Fruit fly (Drosophila melanogaster) whole organism, prepupa: ENCODE data around the gene CG13012.

ENCODE experiments used
- Blimp-1 ChIP-seq: fragments of 200-800 bp; sonication (Bioruptor generic); optimal IDR thresholded peaks from 3 replicates; lab custom pipeline; 2017; ENCODE audit warnings: missing biosample characterization, missing genetic modification characterization, mild to moderate bottlenecking, moderate library complexity, missing genetic modification reagents
- CG10631 ChIP-seq: fragments of 200-800 bp; sonication (Bioruptor generic); optimal IDR thresholded peaks from 2 replicates; lab custom pipeline; 2016; ENCODE audit warnings: missing biosample characterization, missing genetic modification characterization
- CG11294 ChIP-seq: fragments of 200-800 bp; sonication (Bioruptor generic); IDR thresholded peaks from 2 replicates; pipeline ENCODE4 v1.3.6; 2022; ENCODE audit warnings: missing biosample characterization, missing genetic modification characterization
- CG11762 ChIP-seq: fragments of 200-800 bp; sonication (Bioruptor generic); optimal IDR thresholded peaks from 3 replicates; lab custom pipeline; 2016; ENCODE audit warnings: missing biosample characterization, missing genetic modification characterization; ENCODE audit not compliant: insufficient read depth
- CG1621 ChIP-seq: fragments of 200-800 bp; sonication (Bioruptor generic); optimal IDR thresholded peaks from 3 replicates; lab custom pipeline; 2018; ENCODE audit warnings: missing biosample characterization, mild to moderate bottlenecking, missing genetic modification characterization
- CG16779 ChIP-seq: fragments of 200-800 bp; sonication (Bioruptor generic); optimal IDR thresholded peaks from 3 replicates; lab custom pipeline; 2017; ENCODE audit warnings: missing biosample characterization, mild to moderate bottlenecking, missing genetic modification characterization
- CG3032 ChIP-seq: fragments of 200-800 bp; optimal IDR thresholded peaks from 2 replicates; lab custom pipeline; 2019; ENCODE audit warnings: missing biosample characterization, mild to moderate bottlenecking, missing genetic modification characterization, moderate library complexity
- CG31627 ChIP-seq: fragments of 200-800 bp; sonication (Bioruptor generic); optimal IDR thresholded peaks from 3 replicates; lab custom pipeline; 2016; ENCODE audit warnings: missing biosample characterization, missing genetic modification characterization
- CG32006 ChIP-seq: fragments of 200-800 bp; sonication (Bioruptor generic); optimal IDR thresholded peaks from 3 replicates; lab custom pipeline; 2017; ENCODE audit warnings: missing biosample characterization, mild to moderate bottlenecking, missing genetic modification characterization
- CG34406 ChIP-seq: fragments of 200-800 bp; sonication (Bioruptor generic); optimal IDR thresholded peaks from 3 replicates; lab custom pipeline; 2016; ENCODE audit warnings: missing biosample characterization, missing genetic modification characterization
- CG3919 ChIP-seq: fragments of 200-800 bp; sonication (Bioruptor generic); optimal IDR thresholded peaks from 3 replicates; lab custom pipeline; 2016; ENCODE audit warnings: missing biosample characterization, missing genetic modification characterization
- CG4318 ChIP-seq: fragments of 200-800 bp; sonication (Bioruptor generic); optimal IDR thresholded peaks from 3 replicates; lab custom pipeline; 2017; ENCODE audit warnings: missing biosample characterization, mild to moderate bottlenecking, missing genetic modification characterization
- CG6163 ChIP-seq: fragments of 200-800 bp; sonication (Bioruptor generic); IDR thresholded peaks from 3 replicates; pipeline ENCODE4 v1.3.6; 2022; ENCODE audit warnings: missing biosample characterization, missing genetic modification characterization
- CG6276 ChIP-seq: fragments of 200-800 bp; sonication (Bioruptor generic); optimal IDR thresholded peaks from 2 replicates; lab custom pipeline; 2017; ENCODE audit warnings: missing biosample characterization, mild to moderate bottlenecking, missing genetic modification characterization
- CG6808 ChIP-seq: fragments of 200-800 bp; sonication (Bioruptor generic); optimal IDR thresholded peaks from 3 replicates; lab custom pipeline; 2017; ENCODE audit warnings: missing biosample characterization, missing genetic modification characterization, mild to moderate bottlenecking, moderate library complexity, missing genetic modification reagents
- CG7368 ChIP-seq: fragments of 200-800 bp; sonication (Bioruptor generic); optimal IDR thresholded peaks from 3 replicates; lab custom pipeline; 2016; ENCODE audit warnings: missing biosample characterization, missing genetic modification characterization
- CG8119 ChIP-seq: fragments of 200-800 bp; sonication (Bioruptor generic); IDR thresholded peaks from 3 replicates; pipeline ENCODE4 v1.3.6; 2022; ENCODE audit warnings: missing biosample characterization, missing genetic modification characterization
- CG8632 ChIP-seq: fragments of 200-800 bp; sonication (Bioruptor generic); optimal IDR thresholded peaks from 3 replicates; lab custom pipeline; 2016; ENCODE audit warnings: missing biosample characterization, missing genetic modification characterization
- Eip75B ChIP-seq: fragments of 200-800 bp; sonication (Bioruptor generic); optimal IDR thresholded peaks from 3 replicates; lab custom pipeline; 2016; ENCODE audit warnings: missing biosample characterization, missing genetic modification characterization
- Eip93F ChIP-seq: fragments of 200-800 bp; sonication (Bioruptor generic); optimal IDR thresholded peaks from 2 replicates; lab custom pipeline; 2016; ENCODE audit warnings: missing biosample characterization, mild to moderate bottlenecking, missing genetic modification characterization
- Ets21C ChIP-seq: fragments of 200-800 bp; sonication (Bioruptor generic); optimal IDR thresholded peaks from 3 replicates; lab custom pipeline; 2016; ENCODE audit warnings: missing biosample characterization, missing genetic modification characterization
- Ets96B ChIP-seq: fragments of 200-800 bp; optimal IDR thresholded peaks from 2 replicates; lab custom pipeline; 2019; ENCODE audit warnings: missing biosample characterization, mild to moderate bottlenecking, missing genetic modification characterization, moderate library complexity
- Hr38 ChIP-seq: sonication (Bioruptor generic); optimal IDR thresholded peaks from 2 replicates; lab custom pipeline; 2016; ENCODE audit warnings: missing biosample characterization, missing genetic modification characterization
- Hr39 ChIP-seq: fragments of 200-800 bp; sonication (Bioruptor generic); optimal IDR thresholded peaks from 2 replicates; lab custom pipeline; 2016; ENCODE audit warnings: missing biosample characterization, missing genetic modification characterization
- Met ChIP-seq: fragments of 200-800 bp; sonication (Bioruptor generic); optimal IDR thresholded peaks from 3 replicates; lab custom pipeline; 2016; ENCODE audit warnings: missing biosample characterization, missing genetic modification characterization
- OdsH ChIP-seq: fragments of 200-800 bp; sonication (Bioruptor generic); optimal IDR thresholded peaks from 3 replicates; lab custom pipeline; 2016; ENCODE audit warnings: missing biosample characterization, missing genetic modification characterization
- Sox102F ChIP-seq: fragments of 200-800 bp; sonication (Bioruptor generic); optimal IDR thresholded peaks from 2 replicates; lab custom pipeline; 2016; ENCODE audit warnings: missing biosample characterization, mild to moderate bottlenecking, missing genetic modification characterization
- Sox15 ChIP-seq: fragments of 200-800 bp; sonication (Bioruptor generic); optimal IDR thresholded peaks from 3 replicates; lab custom pipeline; 2016; ENCODE audit warnings: missing biosample characterization, missing genetic modification characterization
- acj6 ChIP-seq: fragments of 200-800 bp; sonication (Bioruptor generic); optimal IDR thresholded peaks from 3 replicates; lab custom pipeline; 2016; ENCODE audit warnings: missing biosample characterization, missing genetic modification characterization
- dac ChIP-seq: fragments of 200-800 bp; sonication (Bioruptor generic); optimal IDR thresholded peaks from 2 replicates; lab custom pipeline; 2017; ENCODE audit warnings: missing biosample characterization, mild to moderate bottlenecking, missing genetic modification characterization
- dsx ChIP-seq: fragments of 200-800 bp; optimal IDR thresholded peaks from 3 replicates; lab custom pipeline; 2019; ENCODE audit warnings: missing biosample characterization, mild to moderate bottlenecking, missing genetic modification characterization, moderate library complexity; ENCODE audit not compliant: poor library complexity, severe bottlenecking
- eg ChIP-seq: fragments of 200-800 bp; sonication (Bioruptor generic); IDR thresholded peaks from 3 replicates; pipeline ENCODE4 v1.3.6; 2022; ENCODE audit warnings: missing biosample characterization, missing genetic modification characterization
- esn ChIP-seq: fragments of 200-800 bp; sonication (Bioruptor generic); optimal IDR thresholded peaks from 2 replicates; lab custom pipeline; 2016; ENCODE audit warnings: missing biosample characterization, mild to moderate bottlenecking, missing genetic modification characterization, moderate library complexity
- fd59A ChIP-seq: fragments of 200-800 bp; sonication (Bioruptor generic); optimal IDR thresholded peaks from 2 replicates; lab custom pipeline; 2017; ENCODE audit warnings: missing biosample characterization, mild to moderate bottlenecking, missing genetic modification characterization, missing genetic modification reagents
- fkh ChIP-seq: fragments of 200-800 bp; sonication (Bioruptor generic); optimal IDR thresholded peaks from 3 replicates; lab custom pipeline; 2017; ENCODE audit warnings: missing biosample characterization, mild to moderate bottlenecking, missing genetic modification characterization, moderate library complexity
- lz ChIP-seq: fragments of 200-800 bp; sonication (Bioruptor generic); optimal IDR thresholded peaks from 3 replicates; lab custom pipeline; 2016; ENCODE audit warnings: missing biosample characterization, missing genetic modification characterization
- pdm3 ChIP-seq: fragments of 200-800 bp; sonication (Bioruptor generic); optimal IDR thresholded peaks from 3 replicates; lab custom pipeline; 2016; ENCODE audit warnings: missing biosample characterization, missing genetic modification characterization
- salr ChIP-seq, 2 experiments: fragments of 200-800 bp; sonication (Bioruptor generic); optimal IDR thresholded peaks; 3 replicates each; lab custom pipeline; 2016 to 2018; ENCODE audit warnings: missing biosample characterization in 2 of 2, missing genetic modification characterization in 2 of 2, mild to moderate bottlenecking in 1 of 2
- spab ChIP-seq: fragments of 200-800 bp; sonication (Bioruptor generic); optimal IDR thresholded peaks from 2 replicates; lab custom pipeline; 2017; ENCODE audit warnings: missing biosample characterization, mild to moderate bottlenecking, missing genetic modification characterization, missing genetic modification reagents
- svp ChIP-seq: fragments of 200-800 bp; sonication (Bioruptor generic); peaks from one replicate; lab custom pipeline; 2016; ENCODE audit warnings: missing biosample characterization, missing genetic modification characterization

Gene CG13012

DNA sequence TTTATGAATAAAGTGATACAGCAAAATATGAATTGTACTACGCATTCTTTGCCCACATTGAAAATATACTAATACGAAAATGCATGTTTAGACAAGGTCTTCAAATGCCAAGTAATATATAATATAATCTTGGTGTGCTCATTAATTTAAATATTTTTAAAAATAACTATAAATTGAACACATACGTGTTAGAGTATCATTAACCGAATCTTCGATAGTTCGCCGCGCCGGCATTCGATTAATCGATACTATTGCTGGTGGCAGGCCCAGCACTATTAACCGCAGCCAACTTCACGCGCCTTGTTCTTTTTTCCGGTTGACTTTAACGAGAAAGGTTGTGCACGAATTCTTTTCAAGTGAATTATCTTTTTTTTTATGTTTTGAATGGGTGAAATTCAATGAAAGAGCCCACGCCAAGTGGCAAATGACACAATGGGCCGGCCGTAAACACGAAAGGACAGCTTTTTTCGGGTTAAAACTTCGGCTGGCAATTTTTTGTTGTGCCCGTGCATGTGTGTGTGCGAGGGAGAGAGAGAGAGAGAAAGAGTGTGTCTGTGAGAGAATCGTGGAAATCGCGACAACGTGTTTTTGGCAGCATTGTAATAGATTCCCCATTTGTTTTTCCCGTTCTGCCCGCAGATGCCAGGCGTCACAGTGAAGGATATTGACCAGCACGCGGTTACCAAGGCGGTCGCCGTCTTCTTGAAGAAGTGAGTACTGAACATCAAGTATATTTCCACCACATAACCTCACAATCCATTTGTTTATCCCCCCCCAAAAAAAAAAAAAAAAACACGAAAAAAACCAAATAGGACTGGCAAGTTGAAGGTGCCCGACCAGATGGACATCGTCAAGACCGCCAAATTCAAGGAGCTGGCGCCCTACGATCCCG lies 38.7 kb downstream of the CG13012 start, which contains the start of gene RpS19a (continued):
- TF ChIP-seq eg (GFP tag; lab: Robert Waterston, UW) (peak; percentile 73), Hr39 (GFP tag; lab: Kevin White, UChicago) (peak; percentile 23), Hr38 (GFP tag; lab: Kevin White, UChicago) (no peak), Blimp-1 (peak; percentile 74), lz (GFP tag; lab: Kevin White, UChicago) (peak; percentile 71), CG16779 (tag; lab: Kevin White, UChicago) (peak; percentile 77), Met (GFP tag; lab: Kevin White, UChicago) (peak; percentile 78), Sox102F (GFP tag; lab: Kevin White, UChicago) (peak; percentile 79), CG11294 (GFP tag; lab: Robert Waterston, UW) (no peak), Ets21C (GFP tag; lab: Kevin White, UChicago) (peak; percentile 3), CG8632 (GFP tag; lab: Kevin White, UChicago) (peak; percentile 56), CG6276 (peak; percentile 43), CG31627 (peak; percentile 1), Sox15 (GFP tag; lab: Kevin White, UChicago) (no peak), CG10631 (GFP tag; lab: Kevin White, UChicago) (peak; percentile 39), dsx (GFP tag; lab: Kevin White, UChicago) (peak; percentile 48), pdm3 (GFP tag; lab: Kevin White, UChicago) (peak; percentile 58), CG8119 (GFP tag; lab: Robert Waterston, UW) (no peak), CG1621 (tag; lab: Kevin White, UChicago) (peak; percentile 56)

DNA sequence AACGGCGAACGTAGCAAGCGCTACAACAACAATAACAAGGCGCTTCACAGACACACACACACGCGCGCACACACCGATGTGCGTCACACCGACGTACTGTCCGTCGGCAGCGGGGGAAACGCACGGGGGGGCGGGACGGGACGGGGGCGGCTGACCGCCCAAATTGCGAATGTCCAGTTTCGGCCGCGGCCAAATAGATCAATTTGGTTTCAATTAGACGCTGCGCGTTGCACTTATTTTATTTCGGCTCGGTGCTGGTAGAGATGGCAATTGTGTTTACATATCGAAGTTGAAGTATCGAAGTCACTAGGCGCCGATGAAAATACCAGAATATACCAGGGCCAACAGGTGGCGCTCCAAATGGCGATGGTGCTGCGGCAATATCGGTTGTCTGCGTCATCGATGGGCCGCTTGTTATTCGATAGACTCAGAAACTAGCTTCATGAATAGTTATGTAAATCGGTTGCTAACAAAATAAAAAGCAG lies 39.4 kb downstream of the CG13012 start, which contains the start of gene Rok:
Rok (minus strand) TSS at position 309 of the 485 bp plus-strand sequence.
- TF ChIP-seq Eip93F (GFP tag; lab: Kevin White, UChicago) (no peak), CG1621 (tag; lab: Kevin White, UChicago) (no peak), Ets96B (tag; lab: Kevin White, UChicago) (no peak), fkh (GFP tag; lab: Kevin White, UChicago) (peak; percentile 51), CG32006 (GFP tag; lab: Kevin White, UChicago) (no peak), eg (GFP tag; lab: Robert Waterston, UW) (no peak), Met (GFP tag; lab: Kevin White, UChicago) (no peak), Ets21C (GFP tag; lab: Kevin White, UChicago) (no peak), OdsH (GFP tag; lab: Kevin White, UChicago) (no peak), CG6808 (GFP tag; lab: Kevin White, UChicago) (peak; percentile 8), CG6163 (GFP tag; lab: Robert Waterston, UW) (0 out of 3 replicates have a peak, but pooled peaks have one; percentile 31), Hr39 (GFP tag; lab: Kevin White, UChicago) (no peak), dsx (GFP tag; lab: Kevin White, UChicago) (no peak), CG10631 (GFP tag; lab: Kevin White, UChicago) (no peak), lz (GFP tag; lab: Kevin White, UChicago) (no peak)

DNA sequence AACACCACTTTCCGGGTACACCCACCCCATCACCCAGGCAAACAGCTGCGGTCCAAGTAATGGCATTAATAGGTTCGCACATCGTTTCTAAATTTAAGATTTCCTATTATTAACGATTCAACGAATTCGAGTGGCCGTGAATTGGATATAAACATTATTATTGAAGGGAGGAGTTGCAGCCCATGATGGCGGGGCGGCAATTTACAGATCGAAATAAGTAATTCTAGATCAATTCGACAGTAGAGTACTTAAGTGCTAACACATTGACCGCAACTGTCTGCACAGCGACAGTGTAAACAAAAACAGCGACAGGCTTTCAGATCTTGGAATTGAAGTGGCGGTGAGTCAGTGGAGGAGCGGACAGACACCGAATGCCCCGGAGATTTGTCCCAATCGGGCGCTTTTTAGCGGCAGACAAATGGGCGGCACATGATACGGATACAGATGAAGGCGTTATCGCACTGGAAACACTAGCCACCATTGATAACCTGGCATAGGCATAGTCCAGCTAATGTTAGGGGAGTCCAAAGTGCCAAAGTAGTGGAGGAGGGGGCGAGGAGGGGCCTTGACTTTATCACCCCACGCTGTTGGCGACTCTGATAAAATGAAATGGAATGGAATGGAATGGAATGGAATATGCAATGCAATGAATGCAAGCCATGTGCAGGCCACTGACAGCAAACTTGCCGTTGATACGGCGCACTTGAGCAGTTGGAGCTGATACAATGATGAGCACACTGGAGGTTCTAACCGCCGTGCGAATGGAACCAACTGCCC lies 43.2 kb downstream of the CG13012 start:
- TF ChIP-seq acj6 (GFP tag; lab: Kevin White, UChicago) = no peak
- TF ChIP-seq CG6276 = peak; percentile 65
- no peak for TF ChIP-seq Hr39 (GFP tag; lab: Kevin White, UChicago)
- TF ChIP-seq CG32006 (GFP tag; lab: Kevin White, UChicago) = peak; percentile 63
- no peak for TF ChIP-seq CG34406 (GFP tag; lab: Kevin White, UChicago)
- no peak for TF ChIP-seq svp (GFP tag; lab: Kevin White, UChicago)
- TF ChIP-seq CG11762 (GFP tag; lab: Kevin White, UChicago) = no peak
- TF ChIP-seq Hr38 (GFP tag; lab: Kevin White, UChicago) = no peak
- TF ChIP-seq CG6163 (GFP tag; lab: Robert Waterston, UW) = no peak
- peak; percentile 58 for TF ChIP-seq fkh (GFP tag; lab: Kevin White, UChicago)
- TF ChIP-seq CG3919 (GFP tag; lab: Kevin White, UChicago) = no peak
- TF ChIP-seq fd59A (GFP tag; lab: Kevin White, UChicago) = peak; percentile 17
- TF ChIP-seq salr (GFP tag; optimal IDR thresholded peaks at IDR 0.05; lab: Kevin White, UChicago) = peak in 1 of 2 experiments; percentile 3
- no peak for TF ChIP-seq dsx (GFP tag; lab: Kevin White, UChicago)
- peak; percentile 12 for TF ChIP-seq spab (GFP tag; lab: Kevin White, UChicago)
- TF ChIP-seq CG4318 (GFP tag; lab: Kevin White, UChicago) = no peak
- peak; percentile 19 for TF ChIP-seq Ets96B (tag; lab: Kevin White, UChicago)
- TF ChIP-seq CG7368 = no peak
- TF ChIP-seq Eip75B (GFP tag; lab: Kevin White, UChicago) = no peak
- TF ChIP-seq CG3032 = no peak
- TF ChIP-seq dac (GFP tag; lab: Kevin White, UChicago) = peak; percentile 48
- TF ChIP-seq eg (GFP tag; lab: Robert Waterston, UW) = peak; percentile 25; the same call in 2 of the 3 replicates
- no peak for TF ChIP-seq esn
